Worm (Caenorhabditis elegans): ENCODE results near the gene Y116A8C.27.

Gene Y116A8C.27

ce11 chrIV:17058036-17058435 lies 38.0 kb downstream of the Y116A8C.27 start, which contains the start of gene Y116A8C.44:
Gene Y116A8C.44 (minus strand): TSS chrIV:17058136.
- TF ChIP-seq M03D4.4 (tag; optimal IDR thresholded peaks at IDR 0.05) (no peak), lin-13 (tag; optimal IDR thresholded peaks at IDR 0.05) (no peak), nhr-76 (tag; optimal IDR thresholded peaks at IDR 0.05) (no peak), nhr-237 (tag; optimal IDR thresholded peaks at IDR 0.05) (no peak), ces-1 (GFP tag; optimal IDR thresholded peaks at IDR 0.05) (no peak), unc-39 (tag; optimal IDR thresholded peaks at IDR 0.05) (no peak), nhr-12 (tag; optimal IDR thresholded peaks at IDR 0.05) (no peak), bed-3 (GFP tag; optimal IDR thresholded peaks at IDR 0.05) (no peak), nhr-28 (tag; optimal IDR thresholded peaks at IDR 0.05) (no peak), lin-32 (GFP tag; optimal IDR thresholded peaks at IDR 0.05) (no peak), flh-1 (GFP tag; optimal IDR thresholded peaks at IDR 0.05) (no peak), ceh-39 (tag; optimal IDR thresholded peaks at IDR 0.05) (no peak)

ce11 chrIV:17053261-17053660 lies 42.8 kb downstream of the Y116A8C.27 start, which contains the start of gene Y116A8C.23:
Gene Y116A8C.23 (plus strand): TSS chrIV:17053561.
- TF ChIP-seq snpc-4 (tag; optimal IDR thresholded peaks at IDR 0.05) (no peak), pha-4 (tag; optimal IDR thresholded peaks at IDR 0.05) (no peak)

- TF ChIP-seq sptf-1 (tag; optimal IDR thresholded peaks at IDR 0.05) (no peak), lin-32 (GFP tag; optimal IDR thresholded peaks at IDR 0.05) (no peak), lsy-2 (tag; optimal IDR thresholded peaks at IDR 0.05) (no peak), hlh-1 (tag; optimal IDR thresholded peaks at IDR 0.05) (no peak), ceh-43 (GFP tag; optimal IDR thresholded peaks at IDR 0.05) (no peak), bed-3 (GFP tag; optimal IDR thresholded peaks at IDR 0.05) (no peak), ceh-39 (tag; optimal IDR thresholded peaks at IDR 0.05) (no peak), nhr-2 (tag; optimal IDR thresholded peaks at IDR 0.05) (no peak), pha-4 (tag; optimal IDR thresholded peaks at IDR 0.05) (no peak), ham-2 (GFP tag; optimal IDR thresholded peaks at IDR 0.05) (no peak), zip-8 (tag; optimal IDR thresholded peaks at IDR 0.05) (no peak), sem-2 (GFP tag; optimal IDR thresholded peaks at IDR 0.05) (no peak), unc-120 (tag; optimal IDR thresholded peaks at IDR 0.05; ENCODE audit: poor library complexity, severe bottlenecking) (no peak), unc-39 (tag; optimal IDR thresholded peaks at IDR 0.05) (no peak), flh-1 (GFP tag; optimal IDR thresholded peaks at IDR 0.05) (no peak), M03D4.4 (tag; optimal IDR thresholded peaks at IDR 0.05) (no peak), elt-1 (tag; optimal IDR thresholded peaks at IDR 0.05; ENCODE audit: borderline replicate concordance, insufficient read depth) (no peak), ces-1 (GFP tag; optimal IDR thresholded peaks at IDR 0.05) (no peak), nhr-237 (tag; optimal IDR thresholded peaks at IDR 0.05) (no peak)
Observed at ce11 chrIV:17048257-17048656, 47.8 kb downstream of the Y116A8C.27 start, which contains the start of gene athp-3. Gene athp-3 (minus strand): TSS chrIV:17048357.

DNA sequence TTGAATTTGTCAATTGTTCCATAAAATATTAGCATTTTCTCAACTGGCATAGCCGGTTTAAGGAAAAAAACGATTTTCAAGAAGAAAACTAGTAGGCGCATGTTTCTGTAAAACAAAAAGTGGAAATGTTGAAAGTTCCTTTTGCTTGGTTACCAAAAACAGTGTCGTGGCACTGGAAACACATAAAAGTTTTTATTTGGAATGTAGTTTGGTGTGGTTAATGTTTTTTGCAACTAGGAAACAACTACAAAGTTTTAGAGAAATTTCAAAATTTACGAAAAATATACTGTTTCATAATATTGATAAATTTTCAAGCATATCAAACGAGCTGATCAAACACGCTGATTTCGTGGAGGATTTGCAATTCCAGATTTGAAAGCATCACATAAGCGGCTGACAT lies 50.4 kb downstream of the Y116A8C.27 start, which contains the start of gene clec-195:
Gene clec-195 (minus strand): TSS at position 101 of the 400 bp plus-strand sequence.
- no peak for TF ChIP-seq mab-5 (tag; optimal IDR thresholded peaks at IDR 0.05)
- no peak for TF ChIP-seq bed-3 (GFP tag; optimal IDR thresholded peaks at IDR 0.05)
- no peak for TF ChIP-seq mep-1 (tag; optimal IDR thresholded peaks at IDR 0.05)
- no peak for TF ChIP-seq sem-2 (GFP tag; optimal IDR thresholded peaks at IDR 0.05)
- no peak for TF ChIP-seq nhr-76 (tag; optimal IDR thresholded peaks at IDR 0.05)

Data from whole organism, mixed stage, embryonic.